Worm (Caenorhabditis elegans) whole organism, young adult: Measurements from ENCODE around the gene F55C9.6.

Experiments used
- B0019.2 ChIP-seq: fragments of 200-800 bp; sonication (Bioruptor generic); conservative IDR thresholded peaks from 2 replicates; pipeline ENCODE4 v1.3.6; 2022; ENCODE audit warnings: missing genetic modification reagents, missing genetic modification characterization, missing compliant biosample characterization
- F49E8.2 ChIP-seq: sonication (generic microtip); optimal IDR thresholded peaks from 3 replicates; lab custom pipeline; 2017; ENCODE audit warnings: missing genetic modification characterization, mild to moderate bottlenecking, missing compliant biosample characterization, antibody characterized with exemption, moderate library complexity; ENCODE audit not compliant: insufficient read depth
- athp-1 ChIP-seq: sonication (generic microtip); optimal IDR thresholded peaks from 2 replicates; lab custom pipeline; 2017; ENCODE audit warnings: mild to moderate bottlenecking, missing genetic modification characterization, missing compliant biosample characterization
- ets-4 ChIP-seq: fragments of 200-800 bp; sonication (Bioruptor generic); optimal IDR thresholded peaks from 2 replicates; lab custom pipeline; 2018; ENCODE audit warnings: mild to moderate bottlenecking, missing genetic modification characterization, missing compliant biosample characterization
- hlh-26 ChIP-seq: fragments of 200-800 bp; sonication (Bioruptor generic); conservative IDR thresholded peaks from 2 replicates; pipeline ENCODE4 v1.3.6; 2022; ENCODE audit warnings: missing genetic modification reagents, missing genetic modification characterization, missing compliant biosample characterization
- let-526 ChIP-seq: fragments of 200-800 bp; sonication (Bioruptor generic); IDR thresholded peaks from 2 replicates; pipeline ENCODE4 v1.3.6; 2022; ENCODE audit warnings: missing genetic modification reagents, missing genetic modification characterization, missing compliant biosample characterization
- nhr-120 ChIP-seq: fragments of 200-800 bp; sonication (Bioruptor generic); IDR thresholded peaks from 2 replicates; pipeline ENCODE4 v1.3.6; 2022; ENCODE audit warnings: missing genetic modification characterization, missing compliant biosample characterization
- pbrm-1 ChIP-seq: fragments of 200-800 bp; sonication (Bioruptor generic); IDR thresholded peaks from 2 replicates; pipeline ENCODE4 v1.3.6; 2022; ENCODE audit warnings: missing genetic modification reagents, missing genetic modification characterization, missing compliant biosample characterization
- pha-4 ChIP-seq: fragments of 150-350 bp; sonication (generic microtip); optimal IDR thresholded peaks from 2 replicates; lab custom pipeline; 2014; ENCODE audit warnings: missing biosample characterization, missing genetic modification reagents, missing genetic modification characterization
- sea-2 ChIP-seq: fragments of 200-800 bp; sonication (Bioruptor generic); IDR thresholded peaks from 2 replicates; pipeline ENCODE4 v1.3.6; 2022; ENCODE audit warnings: missing genetic modification characterization, missing compliant biosample characterization
- unc-62 ChIP-seq: fragments of 150-350 bp; optimal IDR thresholded peaks from 2 replicates; lab custom pipeline; 2014; ENCODE audit warnings: missing biosample characterization, missing genetic modification reagents, missing genetic modification characterization
- ztf-28 ChIP-seq: fragments of 200-800 bp; sonication (Bioruptor generic); IDR thresholded peaks from 2 replicates; pipeline ENCODE4 v1.3.6; 2022; ENCODE audit warnings: missing genetic modification reagents, missing genetic modification characterization, missing compliant biosample characterization

- TF ChIP-seq ets-4 (GFP tag; lab: Kevin White, UChicago) (no peak), F49E8.2 (no peak), athp-1 (tag; lab: Kevin White, UChicago) (no peak), hlh-26 (GFP tag; lab: Robert Waterston, UW) (no peak), sea-2 (no peak), unc-62 (GFP tag; lab: Kevin White, UChicago) (no peak), let-526 (GFP tag; lab: Robert Waterston, UW) (no peak), pbrm-1 (no peak), ztf-28 (GFP tag; lab: Robert Waterston, UW) (no peak), B0019.2 (no peak), nhr-120 (GFP tag; lab: Robert Waterston, UW) (no peak), pha-4 (tag; lab: Kevin White, UChicago) (no peak)
Observed at ce11 chrV:19299262-19299661, 2.6 kb upstream of the F55C9.6 start, which contains the start of gene F55C9.14.
